Worm (Caenorhabditis elegans): ENCODE data around the gene enri-2.

The enri-2 gene

DNA sequence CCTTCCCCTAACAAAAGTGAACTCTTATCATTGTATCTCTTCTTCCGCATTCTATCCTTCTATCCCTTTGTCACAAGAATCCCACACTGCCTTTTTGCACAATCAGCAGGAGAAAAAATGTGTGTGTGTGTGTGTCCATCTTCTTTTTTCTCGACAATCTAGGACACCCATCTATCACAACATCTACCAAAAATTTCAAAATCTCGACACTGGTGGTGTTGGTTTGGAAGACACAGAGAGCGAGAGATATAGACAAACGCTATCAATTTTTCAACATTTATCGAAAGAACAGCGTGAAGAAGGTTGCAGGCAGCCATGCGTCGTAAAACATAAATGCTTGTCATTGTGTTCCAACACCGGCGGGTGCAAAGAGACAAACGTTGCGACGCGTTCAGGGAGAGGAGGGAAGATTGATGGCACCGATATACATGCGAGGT lies 36.8 kb upstream of the enri-2 start (continued):
- TF ChIP-seq mef-2 (tag; optimal IDR thresholded peaks at IDR 0.05) (no peak), lin-39 (tag; optimal IDR thresholded peaks at IDR 0.05) (peak; percentile 77), nhr-19 (GFP tag; conservative IDR thresholded peaks at IDR 0.05) (peak; percentile 61), mep-1 (tag; optimal IDR thresholded peaks at IDR 0.05) (peak; percentile 85), dsc-1 (tag; optimal IDR thresholded peaks at IDR 0.05) (no peak), elt-3 (tag; optimal IDR thresholded peaks at IDR 0.05) (peak in 5 of 6 experiments; percentile 61 to 85 (median 73)), ceh-82 (tag; optimal IDR thresholded peaks at IDR 0.05) (peak in 2 of 3 experiments; percentile 10 to 21), efl-1 (optimal IDR thresholded peaks at IDR 0.05) (peak in 1 of 2 experiments; percentile 5), efl-1 (GFP tag; optimal IDR thresholded peaks at IDR 0.05 in 1 of 2) (peak in 1 of 2 experiments; percentile 36), dpl-1 (GFP tag; optimal IDR thresholded peaks at IDR 0.05) (peak in 1 of 3 experiments; percentile 8), nhr-90 (tag; optimal IDR thresholded peaks at IDR 0.05; ENCODE audit: poor library complexity) (peak; percentile 35), lin-35 (GFP tag; optimal IDR thresholded peaks at IDR 0.05) (peak in 1 of 2 experiments; percentile 36), lin-14 (GFP tag; optimal IDR thresholded peaks at IDR 0.05) (peak; percentile 94), hlh-17 (GFP tag; optimal IDR thresholded peaks at IDR 0.05; ENCODE audit: borderline replicate concordance) (no peak), ceh-88 (GFP tag; IDR thresholded peaks at IDR 0.05) (no peak), nhr-20 (tag; optimal IDR thresholded peaks at IDR 0.05) (peak; percentile 69), nhr-71 (tag; optimal IDR thresholded peaks at IDR 0.05) (peak; percentile 85), lin-13 (GFP tag; optimal IDR thresholded peaks at IDR 0.05) (peak; percentile 15)

DNA sequence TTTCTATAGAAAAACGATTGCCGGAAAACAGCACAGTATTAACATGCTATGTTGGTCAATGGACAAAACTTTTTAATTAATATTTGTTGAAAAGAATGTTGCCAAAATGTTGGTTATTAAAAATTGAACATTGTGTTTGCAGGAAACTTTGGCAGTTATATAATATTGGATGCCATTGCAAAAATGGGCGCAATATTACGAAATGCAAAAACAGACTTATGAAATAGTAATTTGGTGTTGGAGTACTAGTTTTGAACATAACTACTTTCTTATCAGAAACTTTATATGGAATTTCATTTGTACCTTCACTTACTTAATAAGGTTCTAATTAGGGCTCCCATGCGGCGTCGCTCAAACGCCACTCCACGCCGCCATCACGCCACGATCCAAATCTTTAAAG lies 35.3 kb upstream of the enri-2 start:
- TF ChIP-seq lsy-2 (tag; optimal IDR thresholded peaks at IDR 0.05) (peak in 1 of 2 experiments; percentile 1), ceh-88 (GFP tag; IDR thresholded peaks at IDR 0.05) (no peak), sup-37 (GFP tag; optimal IDR thresholded peaks at IDR 0.05) (no peak), skn-1 (tag; optimal IDR thresholded peaks at IDR 0.05) (peak; percentile 47)

DNA sequence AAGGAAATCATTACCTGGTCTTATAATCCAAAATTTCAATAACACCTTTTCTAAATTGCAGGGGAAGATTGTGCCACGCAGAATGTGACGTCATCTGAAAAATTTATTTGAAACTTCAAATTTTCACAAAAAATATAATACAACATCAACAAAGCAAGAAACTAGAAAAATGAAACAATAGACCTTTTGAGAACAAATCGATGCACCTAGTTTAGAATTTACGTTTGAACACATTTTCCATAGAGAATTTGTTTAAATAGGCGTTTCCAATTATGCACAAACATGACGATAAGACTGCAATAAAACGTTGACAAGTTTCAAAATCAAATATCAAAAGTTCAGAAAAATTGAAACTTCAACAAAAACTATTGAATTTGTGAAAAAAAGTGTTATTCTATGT lies 32.8 kb upstream of the enri-2 start, which contains the start of gene fbxa-141:
Gene fbxa-141, minus strand, starts transcription at position 101 of the 400 bp plus-strand sequence.
- no peak for TF ChIP-seq ceh-88 (GFP tag; IDR thresholded peaks at IDR 0.05)
- TF ChIP-seq zag-1 (tag; optimal IDR thresholded peaks at IDR 0.05): no peak
- TF ChIP-seq pax-3 (tag; optimal IDR thresholded peaks at IDR 0.05): no peak

DNA sequence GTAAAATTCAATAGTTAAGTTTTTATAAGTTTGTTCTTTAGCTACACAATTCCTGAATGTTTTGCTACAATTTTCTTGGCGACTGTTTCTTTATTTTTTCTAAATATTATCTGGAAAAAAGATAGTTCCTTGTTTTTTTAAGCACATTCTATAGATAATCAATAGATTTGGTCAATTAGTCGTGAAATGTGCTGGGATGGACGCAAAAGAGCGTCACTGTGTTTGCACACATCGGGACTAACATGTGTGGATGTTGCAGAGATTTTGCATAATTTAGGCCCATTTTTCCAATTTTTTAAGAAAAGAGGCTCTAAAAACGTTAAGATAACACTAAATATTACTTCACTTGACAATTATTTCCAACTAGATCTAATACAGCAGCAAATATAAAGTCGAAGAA lies 32.2 kb upstream of the enri-2 start:
- TF ChIP-seq nhr-85 (tag) (no peak), ztf-11 (tag; optimal IDR thresholded peaks at IDR 0.05) (peak in 1 of 2 experiments; percentile 13), snu-23 (GFP tag; optimal IDR thresholded peaks at IDR 0.05) (peak; percentile 45), skn-1 (tag; optimal IDR thresholded peaks at IDR 0.05) (no peak), nhr-71 (tag; optimal IDR thresholded peaks at IDR 0.05) (peak; percentile 45), swsn-7 (tag; optimal IDR thresholded peaks at IDR 0.05) (peak; percentile 48), snpc-4 (tag; optimal IDR thresholded peaks at IDR 0.05) (peak; percentile 18), pag-3 (tag; optimal IDR thresholded peaks at IDR 0.05; ENCODE audit: borderline replicate concordance, insufficient read depth) (no peak), F16B12.6 (tag; optimal IDR thresholded peaks at IDR 0.05) (peak; percentile 90), lsy-2 (tag; optimal IDR thresholded peaks at IDR 0.05) (peak; percentile 45 to 46), mep-1 (tag; optimal IDR thresholded peaks at IDR 0.05) (peak; percentile 54), unc-86 (tag; optimal IDR thresholded peaks at IDR 0.05) (no peak), lin-39 (tag; optimal IDR thresholded peaks at IDR 0.05) (peak; percentile 36), fkh-10 (GFP tag; optimal IDR thresholded peaks at IDR 0.05) (no peak), ceh-82 (tag; optimal IDR thresholded peaks at IDR 0.05) (peak in 1 of 3 experiments; percentile 14), tlp-1 (tag; optimal IDR thresholded peaks at IDR 0.05) (no peak), irx-1 (tag; optimal IDR thresholded peaks at IDR 0.05) (peak; percentile 16), dsc-1 (tag; optimal IDR thresholded peaks at IDR 0.05) (peak; percentile 84), lin-13 (GFP tag; optimal IDR thresholded peaks at IDR 0.05) (peak; percentile 19), xbp-1 (tag; optimal IDR thresholded peaks at IDR 0.05) (peak; percentile 51), nhr-47 (tag; optimal IDR thresholded peaks at IDR 0.05) (peak; percentile 44), efl-1 (optimal IDR thresholded peaks at IDR 0.05) (peak; percentile 17 to 26), efl-1 (GFP tag; optimal IDR thresholded peaks at IDR 0.05 in 1 of 2) (peak in 1 of 2 experiments; percentile 91), C34B4.2 (tag; optimal IDR thresholded peaks at IDR 0.05) (no peak), lin-14 (GFP tag; optimal IDR thresholded peaks at IDR 0.05) (peak; percentile 49), ceh-8 (GFP tag; optimal IDR thresholded peaks at IDR 0.05) (peak; percentile 47), blmp-1 (tag; optimal IDR thresholded peaks at IDR 0.05) (peak; percentile 4), nhr-20 (tag; optimal IDR thresholded peaks at IDR 0.05) (peak; percentile 35), zip-4 (GFP tag; optimal IDR thresholded peaks at IDR 0.05) (no peak), nhr-90 (tag; optimal IDR thresholded peaks at IDR 0.05; ENCODE audit: poor library complexity) (no peak), nhr-11 (tag; optimal IDR thresholded peaks at IDR 0.05) (no peak), nhr-19 (GFP tag; conservative IDR thresholded peaks at IDR 0.05) (0 out of 2 replicates have a peak, but pooled peaks have one; percentile 7), egl-27 (tag; optimal IDR thresholded peaks at IDR 0.05) (no peak), rnt-1 (tag; optimal IDR thresholded peaks at IDR 0.05) (peak; percentile 26), lin-35 (GFP tag; optimal IDR thresholded peaks at IDR 0.05) (peak; percentile 2 to 14)

Measured in whole organism, L1 larva.